Fruit fly (Drosophila melanogaster): ENCODE data around the gene slp2.
A peak's percentile ranks its signal among the peaks of the same experiment; 100 is the strongest.

Gene slp2

dm6 chr2L:3853507-3854030 lies 16.9 kb downstream of the slp2 start (continued):
- TF ChIP-seq ken (GFP tag; IDR thresholded peaks at IDR 0.05): 0 out of 3 replicates have a peak, but pooled peaks have one; percentile 14
- 0 out of 2 replicates have a peak, but pooled peaks have one; percentile 27 for TF ChIP-seq CG6689 (GFP tag; IDR thresholded peaks at IDR 0.05)
- TF ChIP-seq caup (GFP tag; optimal IDR thresholded peaks at IDR 0.05; ENCODE audit: severe bottlenecking): no peak
- peak; percentile 4 for TF ChIP-seq CG12391 (tag; optimal IDR thresholded peaks at IDR 0.05)
- no peak for TF ChIP-seq CG3995 (GFP tag; optimal IDR thresholded peaks at IDR 0.05)
- peak; percentile 67 for TF ChIP-seq dmrt11E (tag; optimal IDR thresholded peaks at IDR 0.05)
- no peak for TF ChIP-seq CG5953 (GFP tag; IDR thresholded peaks at IDR 0.05)
- peak; percentile 44 for TF ChIP-seq zen (tag; optimal IDR thresholded peaks at IDR 0.05)
- no peak for TF ChIP-seq CG12236 (GFP tag; optimal IDR thresholded peaks at IDR 0.05)
- TF ChIP-seq lov (optimal IDR thresholded peaks at IDR 0.05): no peak
- no peak for TF ChIP-seq lov (GFP tag; IDR thresholded peaks at IDR 0.05)
- peak in 1 of 2 experiments; percentile 9 for TF ChIP-seq bsh (GFP tag; optimal IDR thresholded peaks at IDR 0.05)
- TF ChIP-seq nmo (GFP tag; optimal IDR thresholded peaks at IDR 0.05): peak; percentile 22
- TF ChIP-seq Dref (GFP tag; IDR thresholded peaks at IDR 0.05): no peak
- TF ChIP-seq sens (GFP tag): peak; percentile 73
- peak; percentile 44 for TF ChIP-seq CG10979 (tag; optimal IDR thresholded peaks at IDR 0.05)
- peak; percentile 18 for TF ChIP-seq tin (GFP tag; optimal IDR thresholded peaks at IDR 0.05)
- peak; percentile 30 for TF ChIP-seq CG9727 (GFP tag; optimal IDR thresholded peaks at IDR 0.05)
- no peak for TF ChIP-seq CG7372 (GFP tag; IDR thresholded peaks at IDR 0.05)
- no peak for TF ChIP-seq gfzf (GFP tag; optimal IDR thresholded peaks at IDR 0.05)
- TF ChIP-seq phol (tag; optimal IDR thresholded peaks at IDR 0.05): peak; percentile 29
- peak; percentile 26; the same call in 1 of the 2 replicates for TF ChIP-seq ara (GFP tag; IDR thresholded peaks at IDR 0.05)
- no peak for TF ChIP-seq CG10267 (tag; optimal IDR thresholded peaks at IDR 0.05)
- peak; percentile 23 for TF ChIP-seq Xbp1 (GFP tag; optimal IDR thresholded peaks at IDR 0.05)
- peak; percentile 32 for TF ChIP-seq gem (tag; optimal IDR thresholded peaks at IDR 0.05)
- no peak for TF ChIP-seq CG18764 (GFP tag; optimal IDR thresholded peaks at IDR 0.05)
- TF ChIP-seq Ets65A (GFP tag): peak; percentile 88
- peak; percentile 14 for TF ChIP-seq CG33557 (GFP tag; optimal IDR thresholded peaks at IDR 0.05)
- peak; percentile 35 for TF ChIP-seq CG2712 (tag; optimal IDR thresholded peaks at IDR 0.05)
- peak; percentile 70 for TF ChIP-seq CG15696 (tag; optimal IDR thresholded peaks at IDR 0.05)
- 0 out of 2 replicates have a peak, but pooled peaks have one; percentile 14 for TF ChIP-seq Ptx1 (GFP tag; IDR thresholded peaks at IDR 0.05)
- TF ChIP-seq Xrp1 (GFP tag; IDR thresholded peaks at IDR 0.05): 0 out of 2 replicates have a peak, but pooled peaks have one; percentile 61
- no peak for TF ChIP-seq prd (optimal IDR thresholded peaks at IDR 0.05)
- TF ChIP-seq prd (GFP tag; IDR thresholded peaks at IDR 0.05): peak; percentile 71
- peak; percentile 0 for TF ChIP-seq D19A (tag; optimal IDR thresholded peaks at IDR 0.05)
- TF ChIP-seq fd96Cb (tag; optimal IDR thresholded peaks at IDR 0.05): peak; percentile 5
- TF ChIP-seq lola (GFP tag; optimal IDR thresholded peaks at IDR 0.05): peak in 1 of 3 experiments; percentile 7
- no peak for TF ChIP-seq CG18599 (GFP tag; optimal IDR thresholded peaks at IDR 0.05)
- TF ChIP-seq pho (GFP tag; optimal IDR thresholded peaks at IDR 0.05): no peak

DNA sequence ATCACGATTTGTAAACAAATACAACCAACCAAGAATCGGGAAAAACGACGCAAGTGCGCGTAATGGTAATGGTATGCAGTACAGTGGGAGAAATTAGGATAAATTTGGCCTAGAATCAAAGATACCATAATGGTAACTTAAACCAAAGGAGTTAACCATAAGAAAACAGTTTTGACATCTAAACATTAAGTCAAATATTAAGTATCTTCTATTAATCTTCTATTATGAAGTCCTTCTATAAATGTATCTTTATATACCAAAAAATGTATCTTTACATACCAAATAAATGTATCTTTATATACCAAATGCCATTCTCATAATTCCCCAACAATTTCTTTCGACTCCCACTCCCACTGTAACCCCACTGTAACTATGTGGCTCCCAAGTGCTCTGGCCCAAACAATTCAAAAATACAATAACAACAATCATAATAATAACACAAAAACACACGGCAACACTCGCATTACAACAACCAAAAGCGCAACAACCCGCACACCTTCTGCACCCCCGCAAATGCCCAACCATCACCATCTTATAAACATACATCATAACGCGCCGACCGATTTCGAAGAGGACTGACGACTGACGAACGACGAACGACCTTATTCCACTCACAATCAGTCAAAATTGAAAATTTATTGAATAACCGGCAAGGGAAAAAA lies 19.0 kb downstream of the slp2 start:
- TF ChIP-seq tap (tag; optimal IDR thresholded peaks at IDR 0.05): no peak
- no peak for TF ChIP-seq HmgZ (tag; optimal IDR thresholded peaks at IDR 0.05)
- TF ChIP-seq toy (GFP tag; IDR thresholded peaks at IDR 0.05): no peak
- TF ChIP-seq en (GFP tag; optimal IDR thresholded peaks at IDR 0.05): no peak
- TF ChIP-seq CG17612 (GFP tag; IDR thresholded peaks at IDR 0.05): no peak
- TF ChIP-seq CG7372 (GFP tag; IDR thresholded peaks at IDR 0.05): no peak
- TF ChIP-seq Dbx (GFP tag; IDR thresholded peaks at IDR 0.05): no peak
- no peak for TF ChIP-seq run (tag; optimal IDR thresholded peaks at IDR 0.05)
- no peak for TF ChIP-seq CG30431 (GFP tag; optimal IDR thresholded peaks at IDR 0.05)
- no peak for TF ChIP-seq CG7928 (GFP tag; optimal IDR thresholded peaks at IDR 0.05)
- TF ChIP-seq peb (GFP tag; IDR thresholded peaks at IDR 0.05): no peak
- no peak for TF ChIP-seq CG16779 (GFP tag; IDR thresholded peaks at IDR 0.05)
- peak; percentile 34 for TF ChIP-seq gcm (GFP tag; optimal IDR thresholded peaks at IDR 0.05)
- no peak for TF ChIP-seq CG12942 (GFP tag; optimal IDR thresholded peaks at IDR 0.05)
